Fruit fly (Drosophila melanogaster) S2 (cell line): ENCODE results near the gene Unc-115a.
A peak's percentile ranks its signal among the peaks of the same experiment; 100 is the strongest.

Experiments used
- CG8478 ChIP-seq: fragments of >200 bp; optimal IDR thresholded peaks from 2 replicates; lab custom pipeline; 2018
- CTCF ChIP-seq, 2 experiments: fragments of >200 bp; optimal IDR thresholded peaks; 2 replicates each; lab custom pipeline; 2018

DNA sequence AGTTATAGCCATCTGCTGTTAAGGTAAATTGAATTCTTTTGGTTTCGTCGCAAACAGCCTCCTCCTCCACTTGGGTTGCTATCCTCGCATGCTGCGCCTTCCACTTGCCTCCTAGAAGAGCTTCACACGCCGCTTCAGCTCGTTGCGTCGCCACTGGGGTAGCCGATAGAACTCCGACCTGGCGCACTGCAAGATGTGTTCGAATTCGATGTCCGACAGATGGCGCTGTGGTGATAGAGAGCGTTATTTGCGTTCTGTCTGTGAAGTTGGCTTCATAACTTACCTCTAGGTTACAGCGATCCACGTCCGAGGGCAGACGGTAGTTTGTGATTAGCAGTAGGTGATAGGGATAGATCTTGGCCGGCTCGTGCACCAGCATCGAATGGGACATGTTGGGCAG is 10.2 kb downstream of the Unc-115a start:
- TF ChIP-seq CTCF (optimal IDR thresholded peaks at IDR 0.05; lab: Kevin White, UChicago) = peak; percentile 73 to 85
- TF ChIP-seq CG8478 (lab: Kevin White, UChicago) = no peak
